Worm (Caenorhabditis elegans) whole organism, L3 larva: Measurements from ENCODE around the gene nono-1.

Experiments
- R02D3.7 ChIP-seq: fragments of 150-350 bp; optimal IDR thresholded peaks from 2 replicates; lab custom pipeline; 2014; ENCODE audit warnings: missing biosample characterization, missing genetic modification characterization
- aly-2 ChIP-seq: fragments of 150-350 bp; optimal IDR thresholded peaks from 2 replicates; lab custom pipeline; 2014; ENCODE audit warnings: missing biosample characterization, missing genetic modification characterization
- ceh-16 ChIP-seq: sonication (generic microtip); optimal IDR thresholded peaks from 2 replicates; lab custom pipeline; 2017; ENCODE audit warnings: missing biosample characterization, missing genetic modification characterization
- ceh-82 ChIP-seq: fragments of 150-350 bp; optimal IDR thresholded peaks from 2 replicates; lab custom pipeline; 2014; ENCODE audit warnings: missing biosample characterization, missing genetic modification characterization
- ceh-9 ChIP-seq: sonication (generic microtip); optimal IDR thresholded peaks from 2 replicates; lab custom pipeline; 2018; ENCODE audit warnings: missing biosample characterization, missing genetic modification characterization
- egl-5 ChIP-seq: fragments of 150-350 bp; optimal IDR thresholded peaks from 2 replicates; lab custom pipeline; 2017; ENCODE audit warnings: missing biosample characterization, missing genetic modification reagents, missing genetic modification characterization, inconsistent platforms
- elt-1 ChIP-seq: fragments of 150-350 bp; optimal IDR thresholded peaks from 2 replicates; lab custom pipeline; 2014; ENCODE audit warnings: missing biosample characterization, missing genetic modification characterization
- elt-2 ChIP-seq: sonication (generic microtip); optimal IDR thresholded peaks from 2 replicates; lab custom pipeline; 2016; ENCODE audit warnings: missing genetic modification reagents, mild to moderate bottlenecking, missing genetic modification characterization, missing compliant biosample characterization
- elt-3 ChIP-seq, 3 experiments: fragments of 150-350 bp in 1 of 3; sonication (generic microtip) in 2 of 3; optimal IDR thresholded peaks; 2 replicates in 2 of 3; 4 replicates in 1 of 3; lab custom pipeline; 2014 to 2017; ENCODE audit warnings: missing biosample characterization in 3 of 3, missing genetic modification characterization in 3 of 3
- fkh-2 ChIP-seq: fragments of 150-350 bp; optimal IDR thresholded peaks from 2 replicates; lab custom pipeline; 2014; ENCODE audit warnings: missing biosample characterization, missing genetic modification reagents, missing genetic modification characterization
- fos-1 ChIP-seq: fragments of 150-350 bp; optimal IDR thresholded peaks from 2 replicates; lab custom pipeline; 2014; ENCODE audit warnings: missing biosample characterization, missing genetic modification characterization
- hmg-11 ChIP-seq: sonication (generic microtip); optimal IDR thresholded peaks from 2 replicates; lab custom pipeline; 2016; ENCODE audit warnings: missing genetic modification characterization, missing compliant biosample characterization
- jun-1 ChIP-seq: fragments of 150-350 bp; optimal IDR thresholded peaks from 2 replicates; lab custom pipeline; 2014; ENCODE audit warnings: missing biosample characterization, missing genetic modification reagents, missing genetic modification characterization
- lin-15B ChIP-seq: fragments of 150-350 bp; optimal IDR thresholded peaks from 2 replicates; lab custom pipeline; 2014; ENCODE audit warnings: missing biosample characterization, missing genetic modification characterization
- lsy-12 ChIP-seq: sonication (generic microtip); optimal IDR thresholded peaks from 2 replicates; lab custom pipeline; 2016; ENCODE audit warnings: mild to moderate bottlenecking, missing genetic modification characterization, missing compliant biosample characterization
- nfya-1 ChIP-seq: sonication (generic microtip); optimal IDR thresholded peaks from 2 replicates; lab custom pipeline; 2017; ENCODE audit warnings: missing genetic modification characterization, mild to moderate bottlenecking, missing compliant biosample characterization, antibody characterized with exemption, moderate library complexity; ENCODE audit not compliant: insufficient read depth
- nhr-11 ChIP-seq: fragments of 150-350 bp; optimal IDR thresholded peaks from 2 replicates; lab custom pipeline; 2014; ENCODE audit warnings: missing biosample characterization, missing genetic modification characterization
- nhr-12 ChIP-seq: fragments of 150-350 bp; optimal IDR thresholded peaks from 2 replicates; lab custom pipeline; 2014; ENCODE audit warnings: missing biosample characterization, missing genetic modification characterization
- nhr-237 ChIP-seq: fragments of 150-350 bp; optimal IDR thresholded peaks from 2 replicates; lab custom pipeline; 2014; ENCODE audit warnings: missing biosample characterization, missing genetic modification characterization
- nhr-25 ChIP-seq: sonication (generic microtip); optimal IDR thresholded peaks from 2 replicates; lab custom pipeline; 2017; ENCODE audit warnings: missing biosample characterization, missing genetic modification characterization
- nhr-28 ChIP-seq: fragments of 150-350 bp; optimal IDR thresholded peaks from 2 replicates; lab custom pipeline; 2014; ENCODE audit warnings: missing biosample characterization, missing genetic modification characterization
- nhr-67 ChIP-seq: fragments of 150-350 bp; optimal IDR thresholded peaks from 2 replicates; lab custom pipeline; 2014; ENCODE audit warnings: missing biosample characterization, missing genetic modification characterization
- nhr-77 ChIP-seq: fragments of 150-350 bp; optimal IDR thresholded peaks from 2 replicates; lab custom pipeline; 2014; ENCODE audit warnings: missing biosample characterization, missing genetic modification characterization
- pha-4 ChIP-seq: fragments of 150-350 bp; optimal IDR thresholded peaks from 2 replicates; lab custom pipeline; 2014; ENCODE audit warnings: missing biosample characterization, missing genetic modification reagents, missing genetic modification characterization
- pqm-1 ChIP-seq: fragments of 150-350 bp; optimal IDR thresholded peaks from 2 replicates; lab custom pipeline; 2017; ENCODE audit warnings: missing biosample characterization, missing genetic modification characterization, inconsistent platforms
- sea-2 ChIP-seq: fragments of 150-350 bp; sonication (generic microtip); optimal IDR thresholded peaks from 4 replicates; lab custom pipeline; 2014; ENCODE audit warnings: missing biosample characterization, missing genetic modification reagents, missing genetic modification characterization
- unc-39 ChIP-seq: sonication (generic microtip); optimal IDR thresholded peaks from 4 replicates; lab custom pipeline; 2017; ENCODE audit warnings: missing biosample characterization, missing genetic modification characterization
- unc-62 ChIP-seq: fragments of 150-350 bp; sonication (generic microtip); optimal IDR thresholded peaks from 4 replicates; lab custom pipeline; 2014; ENCODE audit warnings: missing biosample characterization, missing genetic modification reagents, missing genetic modification characterization
- zag-1 ChIP-seq: fragments of 150-350 bp; optimal IDR thresholded peaks from 2 replicates; lab custom pipeline; 2014; ENCODE audit warnings: missing biosample characterization, missing genetic modification characterization
- ztf-4 ChIP-seq: fragments of 150-350 bp; optimal IDR thresholded peaks from 2 replicates; lab custom pipeline; 2014; ENCODE audit warnings: missing biosample characterization, missing genetic modification characterization

nono-1 gene

ce11 chrIII:5965839-5966463, 7.9 kb upstream of the nono-1 start, which contains the start of gene dct-6:
Gene dct-6, plus strand, starts transcription at chrIII:5966413.
- TF ChIP-seq aly-2 (tag; lab: Kevin White, UChicago) = no peak
- no peak for TF ChIP-seq zag-1 (tag; lab: Kevin White, UChicago)
- TF ChIP-seq unc-62 = no peak
- no peak for TF ChIP-seq elt-1 (tag; lab: Kevin White, UChicago)
- TF ChIP-seq nhr-67 (tag; lab: Kevin White, UChicago) = no peak
- no peak for TF ChIP-seq nhr-237 (tag; lab: Kevin White, UChicago)
- TF ChIP-seq elt-2 (tag; lab: Kevin White, UChicago) = peak; percentile 66
- TF ChIP-seq ceh-82 (tag; lab: Kevin White, UChicago) = no peak
- no peak for TF ChIP-seq unc-39
- TF ChIP-seq nhr-77 = no peak
- peak; percentile 47 for TF ChIP-seq pha-4 (tag; lab: Kevin White, UChicago)
- TF ChIP-seq pqm-1 (tag; lab: Kevin White, UChicago) = peak; percentile 80
- no peak for TF ChIP-seq ceh-16 (tag; lab: Kevin White, UChicago)
- TF ChIP-seq ztf-4 (tag; lab: Kevin White, UChicago) = no peak
- TF ChIP-seq, all 47 proteins: peak for 3

DNA sequence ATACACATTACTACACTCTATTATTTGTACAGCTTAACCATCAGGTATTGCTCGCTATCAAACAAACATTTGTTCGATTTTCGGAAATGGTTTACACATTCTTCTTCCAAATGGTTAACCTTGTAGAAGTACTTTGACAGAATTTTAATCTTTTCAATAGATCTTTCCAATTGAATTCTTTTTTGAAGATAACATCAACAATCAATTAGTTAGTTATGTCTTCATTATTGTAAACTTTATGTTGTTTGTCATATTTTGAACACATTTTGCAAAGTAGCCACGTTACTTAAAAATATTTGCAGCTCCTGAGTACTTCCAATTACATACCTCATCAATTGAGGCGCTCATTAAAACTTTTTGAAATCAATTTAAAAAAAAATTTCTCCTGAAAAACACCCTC, 7.3 kb upstream of the nono-1 start:
- TF ChIP-seq ceh-9 (tag; lab: Kevin White, UChicago) = no peak
- peak; percentile 75 for TF ChIP-seq elt-1 (tag; lab: Kevin White, UChicago)
- TF ChIP-seq pha-4 (tag; lab: Kevin White, UChicago) = peak; percentile 10
- TF ChIP-seq, all 47 proteins: peak for 2

DNA sequence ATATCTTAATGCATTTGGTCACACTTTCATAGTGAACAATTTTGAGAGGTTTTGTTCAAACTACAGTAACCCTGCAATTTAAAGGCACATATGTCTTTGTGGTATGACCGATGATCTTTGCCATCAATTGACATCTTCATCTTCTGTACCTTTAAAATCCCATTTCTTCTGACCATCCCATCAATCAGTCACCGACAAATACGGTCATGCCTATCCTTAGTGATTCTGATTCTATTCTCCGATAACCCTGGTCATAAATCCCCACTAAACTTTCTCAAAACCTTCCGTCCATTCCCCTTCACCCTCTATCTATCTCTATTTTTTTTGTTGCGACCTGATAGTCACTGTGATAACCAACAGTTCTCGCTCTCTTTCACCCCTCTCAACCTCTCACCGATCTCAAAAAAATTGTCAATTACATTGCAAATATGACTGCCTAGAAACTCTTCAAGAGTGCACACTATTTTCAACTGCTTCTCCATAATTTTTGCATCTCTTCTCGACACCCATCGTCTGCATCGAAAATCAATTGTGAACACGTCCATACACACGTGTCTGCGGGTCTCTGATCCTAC, 6.1 kb upstream of the nono-1 start:
- TF ChIP-seq ceh-82 (tag; lab: Kevin White, UChicago) (no peak), pha-4 (tag; lab: Kevin White, UChicago) (peak; percentile 49), elt-2 (tag; lab: Kevin White, UChicago) (peak; percentile 54), elt-3 (tag; optimal IDR thresholded peaks at IDR 0.05; lab: Kevin White, UChicago) (peak in 1 of 3 experiments; percentile 11), egl-5 (no peak), lin-15B (no peak), jun-1 (no peak)

DNA sequence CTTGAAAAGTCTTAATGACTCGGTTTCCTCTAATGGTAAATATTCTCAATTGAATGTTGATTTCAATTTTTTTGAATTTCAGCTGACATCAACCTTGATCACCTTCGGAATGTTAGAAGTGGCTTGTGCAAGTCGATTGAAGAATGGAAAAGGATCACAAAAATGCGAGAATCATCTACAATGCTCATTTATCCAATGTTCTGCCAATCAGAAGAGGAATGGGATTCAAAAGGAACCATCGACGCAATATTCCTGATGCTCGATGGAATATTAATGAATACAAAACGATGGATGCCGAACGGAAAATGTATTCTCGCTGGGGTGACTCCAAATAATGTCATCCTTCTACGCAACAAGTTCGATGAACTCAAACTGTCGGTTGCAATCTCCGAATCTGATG, 3.5 kb upstream of the nono-1 start:
- TF ChIP-seq ceh-16 (tag; lab: Kevin White, UChicago) = no peak
- no peak for TF ChIP-seq unc-39
- no peak for TF ChIP-seq egl-5
- no peak for TF ChIP-seq fkh-2 (tag; lab: Kevin White, UChicago)
- TF ChIP-seq nhr-25 (tag; lab: Kevin White, UChicago) = no peak
- TF ChIP-seq R02D3.7 (tag; lab: Kevin White, UChicago) = no peak
- TF ChIP-seq nhr-28 = no peak
- TF ChIP-seq nhr-67 (tag; lab: Kevin White, UChicago) = no peak
- TF ChIP-seq fos-1 (tag; lab: Kevin White, UChicago) = no peak
- TF ChIP-seq nfya-1 (tag; lab: Kevin White, UChicago) = no peak

ce11 chrIII:5959049-5959448, 1.0 kb upstream of the nono-1 start:
- peak; percentile 39 for TF ChIP-seq pha-4 (tag; lab: Kevin White, UChicago)
- no peak for TF ChIP-seq nhr-237 (tag; lab: Kevin White, UChicago)

DNA sequence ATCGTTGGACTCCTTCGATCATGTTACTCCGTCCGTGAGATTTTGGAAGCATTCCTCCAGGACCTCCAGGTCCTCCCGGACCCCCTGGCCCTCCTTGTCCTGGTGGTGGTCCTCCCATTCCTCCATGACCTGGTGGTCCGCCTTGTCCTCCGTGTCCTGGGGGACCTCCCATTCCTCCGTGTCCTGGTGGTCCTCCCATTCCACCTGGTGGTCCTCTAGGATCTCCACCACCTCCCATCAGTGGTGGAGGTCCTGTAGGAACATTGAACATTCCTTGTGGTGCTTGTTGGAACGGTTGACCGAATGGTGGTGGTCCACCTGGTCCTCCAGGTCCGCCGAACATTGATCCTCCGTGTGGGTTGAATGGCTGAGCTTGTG, 4.1 kb downstream of the nono-1 start:
- TF ChIP-seq nhr-11 (no peak), nhr-237 (tag; lab: Kevin White, UChicago) (no peak), lsy-12 (tag; lab: Kevin White, UChicago) (no peak), hmg-11 (tag; lab: Kevin White, UChicago) (no peak), sea-2 (GFP tag; lab: Kevin White, UChicago) (no peak), nhr-12 (no peak), elt-3 (tag; optimal IDR thresholded peaks at IDR 0.05; lab: Kevin White, UChicago) (no peak), nhr-67 (tag; lab: Kevin White, UChicago) (no peak), ceh-82 (tag; lab: Kevin White, UChicago) (no peak), ceh-16 (tag; lab: Kevin White, UChicago) (no peak), unc-62 (no peak), fos-1 (tag; lab: Kevin White, UChicago) (no peak)
